Worm (Caenorhabditis elegans) whole organism, early embryonic: Measurements from ENCODE around the gene W08F4.3.
"Not testable (repeated sequence)": the region's sequence is repeated elsewhere in the genome, so short reads cannot be mapped to it uniquely, and the experiment has no call there.

Source experiments
- B0310.2 ChIP-seq: sonication (generic microtip); optimal IDR thresholded peaks from 2 replicates; lab custom pipeline; 2016; ENCODE audit warnings: mild to moderate bottlenecking, missing genetic modification characterization, missing compliant biosample characterization
- F13C5.2 ChIP-seq: sonication (generic microtip); optimal IDR thresholded peaks from 2 replicates; lab custom pipeline; 2017; ENCODE audit warnings: mild to moderate bottlenecking, missing genetic modification characterization, inconsistent platforms, missing compliant biosample characterization
- aly-1 ChIP-seq: sonication (generic microtip); optimal IDR thresholded peaks from 2 replicates; lab custom pipeline; 2016; ENCODE audit warnings: missing genetic modification characterization, missing compliant biosample characterization
- ama-1 ChIP-seq: fragments of 150-350 bp; optimal IDR thresholded peaks from 2 replicates; lab custom pipeline; 2014
- ceh-13 ChIP-seq: fragments of 200-800 bp; sonication (Bioruptor generic); optimal IDR thresholded peaks from 2 replicates; lab custom pipeline; 2018; ENCODE audit warnings: mild to moderate bottlenecking, missing genetic modification characterization, missing compliant biosample characterization
- ceh-36 ChIP-seq: sonication (generic microtip); optimal IDR thresholded peaks from 2 replicates; lab custom pipeline; 2016; ENCODE audit warnings: missing genetic modification characterization, inconsistent platforms, missing compliant biosample characterization
- ets-7 ChIP-seq: sonication (generic microtip); optimal IDR thresholded peaks from 2 replicates; lab custom pipeline; 2016; ENCODE audit warnings: missing genotype, missing genetic modification characterization, missing compliant biosample characterization
- flt-1 ChIP-seq: fragments of 200-800 bp; sonication (Bioruptor generic); IDR thresholded peaks from 2 replicates; pipeline ENCODE4 v1.3.6; 2022; ENCODE audit warnings: missing genetic modification characterization, missing compliant biosample characterization
- hmbx-1 ChIP-seq: sonication (generic microtip); optimal IDR thresholded peaks from 2 replicates; lab custom pipeline; 2016; ENCODE audit warnings: mild to moderate bottlenecking, missing genetic modification characterization, missing compliant biosample characterization
- hmg-4 ChIP-seq: fragments of 200-800 bp; sonication (Bioruptor generic); optimal IDR thresholded peaks from 2 replicates; lab custom pipeline; 2018; ENCODE audit warnings: mild to moderate bottlenecking, missing genetic modification characterization, missing compliant biosample characterization
- hnd-1 ChIP-seq: sonication (generic microtip); optimal IDR thresholded peaks from 2 replicates; lab custom pipeline; 2016; ENCODE audit warnings: missing genetic modification characterization, missing compliant biosample characterization
- pes-1 ChIP-seq: fragments of 200-800 bp; sonication (Bioruptor generic); IDR thresholded peaks from 2 replicates; pipeline ENCODE4 v1.3.6; 2022; ENCODE audit warnings: missing genetic modification reagents, missing genetic modification characterization, missing compliant biosample characterization
- scrt-1 ChIP-seq: fragments of 200-800 bp; sonication (Bioruptor generic); IDR thresholded peaks from 2 replicates; pipeline ENCODE4 v1.3.6; 2022; ENCODE audit warnings: missing genetic modification characterization, missing compliant biosample characterization
- sea-1 ChIP-seq: fragments of 200-800 bp; sonication (Bioruptor generic); conservative IDR thresholded peaks from 2 replicates; pipeline ENCODE4 v1.3.6; 2022; ENCODE audit warnings: missing genetic modification characterization, missing compliant biosample characterization
- tbx-11 ChIP-seq: fragments of 200-800 bp; sonication (Bioruptor generic); IDR thresholded peaks from 2 replicates; pipeline ENCODE4 v1.3.6; 2022; ENCODE audit warnings: missing genetic modification characterization, missing compliant biosample characterization
- tbx-37 ChIP-seq: fragments of 200-800 bp; sonication (Bioruptor generic); conservative IDR thresholded peaks from 2 replicates; pipeline ENCODE4 v1.3.6; 2022; ENCODE audit warnings: missing genetic modification reagents, missing genetic modification characterization, missing compliant biosample characterization
- tra-4 ChIP-seq: sonication (generic microtip); optimal IDR thresholded peaks from 2 replicates; lab custom pipeline; 2017; ENCODE audit warnings: missing genetic modification characterization, missing compliant biosample characterization

Gene W08F4.3

ce11 chrII:602020-602419 is 21.6 kb downstream of the W08F4.3 start, which contains the start of gene nhl-3:
Gene nhl-3, minus strand, starts transcription at chrII:602120.
- no peak for TF ChIP-seq ceh-36 (tag; lab: Kevin White, UChicago)
- TF ChIP-seq ets-7: no peak
- no peak for TF ChIP-seq hnd-1 (tag; lab: Kevin White, UChicago)
- TF ChIP-seq hmg-4: no peak
- TF ChIP-seq sea-1 (GFP tag; lab: Robert Waterston, UW): no peak
- TF ChIP-seq tbx-37: no peak
- no peak for TF ChIP-seq aly-1 (tag; lab: Kevin White, UChicago)
- no peak for TF ChIP-seq B0310.2
- no peak for TF ChIP-seq ceh-13 (GFP tag; lab: Kevin White, UChicago)
- no peak for TF ChIP-seq tra-4 (tag; lab: Kevin White, UChicago)
- no peak for TF ChIP-seq ama-1 (lab: Kevin White, UChicago)
- no peak for TF ChIP-seq flt-1 (GFP tag; lab: Robert Waterston, UW)
- no peak for TF ChIP-seq tbx-11
- no peak for TF ChIP-seq F13C5.2 (tag; lab: Kevin White, UChicago)
- TF ChIP-seq hmbx-1 (tag; lab: Kevin White, UChicago): no peak

- TF ChIP-seq aly-1 (tag; lab: Kevin White, UChicago): no peak
- no peak for TF ChIP-seq flt-1 (GFP tag; lab: Robert Waterston, UW)
- TF ChIP-seq B0310.2: no peak
- no peak for TF ChIP-seq sea-1 (GFP tag; lab: Robert Waterston, UW)
- no peak for TF ChIP-seq pes-1 (GFP tag; lab: Robert Waterston, UW)
Measured at ce11 chrII:602969-603368, 22.6 kb downstream of the W08F4.3 start.

ce11 chrII:605267-605666 is 24.9 kb downstream of the W08F4.3 start, which contains the start of gene W04H10.2:
Gene W04H10.2, plus strand, starts transcription at chrII:605567.
- TF ChIP-seq ets-7: no peak

- TF ChIP-seq pes-1 (GFP tag; lab: Robert Waterston, UW) (no peak), B0310.2 (no peak), ceh-36 (tag; lab: Kevin White, UChicago) (no peak), hnd-1 (tag; lab: Kevin White, UChicago) (no peak)
Measured at ce11 chrII:606033-606432, 25.6 kb downstream of the W08F4.3 start, which contains the start of gene W04H10.5. Gene W04H10.5, plus strand, starts transcription at chrII:606333.

- TF ChIP-seq hmg-4 (peak; percentile 1), ceh-36 (tag; lab: Kevin White, UChicago) (no peak)
Measured at ce11 chrII:608341-608740, 27.9 kb downstream of the W08F4.3 start, which contains the start of gene W04H10.6. Gene W04H10.6, minus strand, starts transcription at chrII:608441.

- TF ChIP-seq tbx-37: no peak
- no peak for TF ChIP-seq tra-4 (tag; lab: Kevin White, UChicago)
- no peak for TF ChIP-seq hnd-1 (tag; lab: Kevin White, UChicago)
- no peak for TF ChIP-seq pes-1 (GFP tag; lab: Robert Waterston, UW)
- TF ChIP-seq sea-1 (GFP tag; lab: Robert Waterston, UW): no peak
- no peak for TF ChIP-seq tbx-11
- no peak for TF ChIP-seq F13C5.2 (tag; lab: Kevin White, UChicago)
- no peak for TF ChIP-seq ets-7
- TF ChIP-seq hmg-4: no peak
- no peak for TF ChIP-seq aly-1 (tag; lab: Kevin White, UChicago)
- no peak for TF ChIP-seq ama-1 (lab: Kevin White, UChicago)
- no peak for TF ChIP-seq ceh-13 (GFP tag; lab: Kevin White, UChicago)
- TF ChIP-seq B0310.2: no peak
Measured at ce11 chrII:608757-609156, 28.4 kb downstream of the W08F4.3 start, which contains the start of gene W04H10.1. Gene W04H10.1, plus strand, starts transcription at chrII:609057.

- TF ChIP-seq B0310.2, ets-7, tbx-37: not testable (repeated sequence)
Measured at ce11 chrII:612361-612760, 32.0 kb downstream of the W08F4.3 start, which contains the start of gene clec-118. Gene clec-118, minus strand, starts transcription at chrII:612461.

ce11 chrII:614701-615100 is 34.3 kb downstream of the W08F4.3 start:
- TF ChIP-seq scrt-1 (GFP tag; lab: Robert Waterston, UW) (no peak), ceh-13 (GFP tag; lab: Kevin White, UChicago) (no peak), hmbx-1 (tag; lab: Kevin White, UChicago) (no peak), ama-1 (lab: Kevin White, UChicago) (no peak), ceh-36 (tag; lab: Kevin White, UChicago) (no peak), aly-1 (tag; lab: Kevin White, UChicago) (no peak), B0310.2 (no peak), sea-1 (GFP tag; lab: Robert Waterston, UW) (no peak), tbx-11 (no peak), tra-4 (tag; lab: Kevin White, UChicago) (no peak), F13C5.2 (tag; lab: Kevin White, UChicago) (no peak), hnd-1 (tag; lab: Kevin White, UChicago) (no peak), hmg-4 (no peak), flt-1 (GFP tag; lab: Robert Waterston, UW) (no peak)

- TF ChIP-seq tbx-37: no peak
- TF ChIP-seq sea-1 (GFP tag; lab: Robert Waterston, UW): no peak
- no peak for TF ChIP-seq pes-1 (GFP tag; lab: Robert Waterston, UW)
Measured at ce11 chrII:621141-621540, 40.7 kb downstream of the W08F4.3 start.
